Worm (Caenorhabditis elegans): ENCODE results near the gene str-15.

The str-15 gene

ce11 chrV:16429940-16430339 lies 28.7 kb downstream of the str-15 start, which contains the start of gene str-73:
Gene str-73 (plus strand): TSS chrV:16430240.
- no peak for TF ChIP-seq dmd-8 (GFP tag; IDR thresholded peaks at IDR 0.05)
- TF ChIP-seq tra-1 (GFP tag; IDR thresholded peaks at IDR 0.05): no peak
- no peak for TF ChIP-seq hif-1 (tag; optimal IDR thresholded peaks at IDR 0.05)
- no peak for TF ChIP-seq nhr-41 (GFP tag; IDR thresholded peaks at IDR 0.05)
- no peak for TF ChIP-seq arid-1 (GFP tag; conservative IDR thresholded peaks at IDR 0.05)
- TF ChIP-seq php-3 (GFP tag; IDR thresholded peaks at IDR 0.05): no peak
- no peak for TF ChIP-seq ctbp-1 (GFP tag; IDR thresholded peaks at IDR 0.05)

- TF ChIP-seq mes-2 (tag; optimal IDR thresholded peaks at IDR 0.05; ENCODE audit: poor library complexity, severe bottlenecking): no peak
- TF ChIP-seq mxl-3 (GFP tag; optimal IDR thresholded peaks at IDR 0.05): no peak
- TF ChIP-seq lim-7 (GFP tag; IDR thresholded peaks at IDR 0.05): no peak
- TF ChIP-seq lin-13 (GFP tag; optimal IDR thresholded peaks at IDR 0.05): no peak
- no peak for TF ChIP-seq dmd-6 (GFP tag; IDR thresholded peaks at IDR 0.05)
- TF ChIP-seq aly-2 (tag; optimal IDR thresholded peaks at IDR 0.05): no peak
- no peak for TF ChIP-seq nhr-76 (tag; optimal IDR thresholded peaks at IDR 0.05)
- TF ChIP-seq madf-9 (GFP tag; conservative IDR thresholded peaks at IDR 0.05): no peak
- no peak for TF ChIP-seq lin-39 (tag; optimal IDR thresholded peaks at IDR 0.05)
- no peak for TF ChIP-seq pha-4 (GFP tag; IDR thresholded peaks at IDR 0.05)
- no peak for TF ChIP-seq pha-4 (tag; optimal IDR thresholded peaks at IDR 0.05)
- no peak for TF ChIP-seq F26F4.8 (GFP tag; conservative IDR thresholded peaks at IDR 0.05)
- no peak for TF ChIP-seq hif-1 (tag; optimal IDR thresholded peaks at IDR 0.05)
These were observed 29.1 kb downstream of the str-15 start, which contains the start of gene F26D2.10 for ce11 chrV:16429503-16429902. Gene F26D2.10 (minus strand): TSS chrV:16429603.

ce11 chrV:16424428-16424827 lies 34.2 kb downstream of the str-15 start, which contains the start of gene srw-29:
Gene srw-29 (minus strand): TSS chrV:16424528.
- TF ChIP-seq saeg-2 (GFP tag; IDR thresholded peaks at IDR 0.05) (no peak), Y5F2A.4 (GFP tag; optimal IDR thresholded peaks at IDR 0.05) (no peak), T20F7.1 (GFP tag; optimal IDR thresholded peaks at IDR 0.05) (no peak), Y75B8A.6 (GFP tag; IDR thresholded peaks at IDR 0.05) (no peak), T26A8.4 (GFP tag; IDR thresholded peaks at IDR 0.05) (no peak), rbr-2 (tag; optimal IDR thresholded peaks at IDR 0.05) (no peak), lin-29 (GFP tag; IDR thresholded peaks at IDR 0.05) (no peak), unc-39 (tag; optimal IDR thresholded peaks at IDR 0.05) (no peak), zip-2 (tag; optimal IDR thresholded peaks at IDR 0.05) (no peak), attf-4 (tag; optimal IDR thresholded peaks at IDR 0.05) (no peak), madf-9 (GFP tag; conservative IDR thresholded peaks at IDR 0.05) (no peak), zfp-2 (tag; optimal IDR thresholded peaks at IDR 0.05) (no peak), tag-97 (GFP tag; IDR thresholded peaks at IDR 0.05) (no peak), aly-2 (tag; optimal IDR thresholded peaks at IDR 0.05) (no peak)

ce11 chrV:16420696-16421095 lies 37.9 kb downstream of the str-15 start, which contains the start of gene srw-48:
Gene srw-48 (plus strand): TSS chrV:16420996.
- TF ChIP-seq unc-62 (GFP tag; optimal IDR thresholded peaks at IDR 0.05 in 1 of 2) (no peak), unc-62 (tag; optimal IDR thresholded peaks at IDR 0.05) (no peak), madf-5 (GFP tag; IDR thresholded peaks at IDR 0.05) (no peak), ceh-32 (tag; optimal IDR thresholded peaks at IDR 0.05; ENCODE audit: poor library complexity) (no peak), tra-1 (GFP tag; IDR thresholded peaks at IDR 0.05) (no peak), lir-3 (tag; optimal IDR thresholded peaks at IDR 0.05) (no peak), lin-39 (tag; optimal IDR thresholded peaks at IDR 0.05) (no peak), pha-4 (GFP tag; IDR thresholded peaks at IDR 0.05) (no peak), pha-4 (tag; optimal IDR thresholded peaks at IDR 0.05) (no peak)
